Fruit fly (Drosophila melanogaster): ENCODE results near the gene Cyp28a5.

The Cyp28a5 gene

dm6 chr2L:14011591-14012303, 34.6 kb downstream of the Cyp28a5 start (continued):
- TF ChIP-seq CG15514 (GFP tag; optimal IDR thresholded peaks at IDR 0.05) (no peak), ken (GFP tag; IDR thresholded peaks at IDR 0.05) (0 out of 3 replicates have a peak, but pooled peaks have one; percentile 50), CG8089 (GFP tag; optimal IDR thresholded peaks at IDR 0.05) (no peak), CG18476 (GFP tag; optimal IDR thresholded peaks at IDR 0.05) (no peak), emc (GFP tag; optimal IDR thresholded peaks at IDR 0.05) (no peak), CG9797 (GFP tag; optimal IDR thresholded peaks at IDR 0.05) (no peak), CG1233 (GFP tag; optimal IDR thresholded peaks at IDR 0.05) (peak; percentile 16), CG9932 (GFP tag; IDR thresholded peaks at IDR 0.05) (peak; percentile 76), Elba2 (GFP tag; optimal IDR thresholded peaks at IDR 0.05) (no peak), sens (GFP tag) (peak; percentile 7), CG6689 (GFP tag; IDR thresholded peaks at IDR 0.05) (peak; percentile 39; the same call in 1 of the 2 replicates), CG17385 (GFP tag; optimal IDR thresholded peaks at IDR 0.05) (peak; percentile 31), cato (GFP tag; optimal IDR thresholded peaks at IDR 0.05; ENCODE audit: borderline replicate concordance) (no peak), slbo (GFP tag; IDR thresholded peaks at IDR 0.05) (peak; percentile 85), CG13624 (GFP tag; optimal IDR thresholded peaks at IDR 0.05) (peak; percentile 17), dpn (GFP tag; optimal IDR thresholded peaks at IDR 0.05) (peak; percentile 5 to 15), CG2199 (GFP tag; IDR thresholded peaks at IDR 0.05) (peak; percentile 76; the same call in 1 of the 3 replicates), Lim3 (GFP tag; IDR thresholded peaks at IDR 0.05) (no peak), h (optimal IDR thresholded peaks at IDR 0.05) (no peak), amos (GFP tag; IDR thresholded peaks at IDR 0.05; ENCODE audit: partially characterized antibody) (peak; percentile 52; the same call in 1 of the 2 replicates), CG14441 (GFP tag; IDR thresholded peaks at IDR 0.05) (no peak), hth (optimal IDR thresholded peaks at IDR 0.05) (no peak), CG5953 (GFP tag; IDR thresholded peaks at IDR 0.05) (no peak), CG2712 (tag; optimal IDR thresholded peaks at IDR 0.05) (peak; percentile 61), cg (GFP tag; optimal IDR thresholded peaks at IDR 0.05) (no peak), cad (GFP tag; optimal IDR thresholded peaks at IDR 0.05) (no peak), Ada2b (GFP tag; IDR thresholded peaks at IDR 0.05) (peak; percentile 58), Gug (GFP tag; IDR thresholded peaks at IDR 0.05) (0 out of 4 replicates have a peak, but pooled peaks have one; percentile 18), bowl (GFP tag; IDR thresholded peaks at IDR 0.05) (no peak), wor (GFP tag; IDR thresholded peaks at IDR 0.05) (no peak), Hr51 (GFP tag; optimal IDR thresholded peaks at IDR 0.05) (peak in 1 of 2 experiments; percentile 50), CG11723 (GFP tag; optimal IDR thresholded peaks at IDR 0.05) (no peak), ind (GFP tag; optimal IDR thresholded peaks at IDR 0.05) (peak; percentile 13), abd-A (tag; optimal IDR thresholded peaks at IDR 0.05) (no peak), CG13123 (GFP tag; optimal IDR thresholded peaks at IDR 0.05) (no peak), tll (GFP tag; optimal IDR thresholded peaks at IDR 0.05) (no peak), btn (GFP tag; optimal IDR thresholded peaks at IDR 0.05) (no peak), gro (GFP tag; optimal IDR thresholded peaks at IDR 0.05) (peak; percentile 33), D19B (GFP tag; optimal IDR thresholded peaks at IDR 0.05) (no peak), CG11695 (GFP tag; IDR thresholded peaks at IDR 0.05) (peak; percentile 50; the same call in 1 of the 3 replicates), CG8290 (GFP tag; optimal IDR thresholded peaks at IDR 0.05) (peak; percentile 27), CG8290 (tag; optimal IDR thresholded peaks at IDR 0.05) (peak in 1 of 2 experiments; percentile 27), nmo (GFP tag; optimal IDR thresholded peaks at IDR 0.05) (peak; percentile 38), toy (GFP tag; IDR thresholded peaks at IDR 0.05) (no peak), cas (GFP tag; IDR thresholded peaks at IDR 0.05) (no peak), CG10267 (tag; optimal IDR thresholded peaks at IDR 0.05) (no peak), lab (GFP tag; optimal IDR thresholded peaks at IDR 0.05) (peak; percentile 69), CG13296 (GFP tag; optimal IDR thresholded peaks at IDR 0.05) (peak; percentile 32), Lhr (GFP tag; optimal IDR thresholded peaks at IDR 0.05) (peak; percentile 4), CG13287 (GFP tag; IDR thresholded peaks at IDR 0.05; ENCODE audit: partially characterized antibody) (peak; percentile 39; the same call in 1 of the 2 replicates)
